Worm (Caenorhabditis elegans) whole organism, mixed stage, embryonic: Measurements from ENCODE around the gene D1086.7.

Source experiments
- M03D4.4 ChIP-seq: sonication (generic microtip); optimal IDR thresholded peaks from 2 replicates; lab custom pipeline; 2017; ENCODE audit warnings: mild to moderate bottlenecking, missing genetic modification characterization, missing compliant biosample characterization
- bed-3 ChIP-seq: fragments of 200-800 bp; sonication (Bioruptor generic); optimal IDR thresholded peaks from 3 replicates; lab custom pipeline; 2018; ENCODE audit warnings: mild to moderate bottlenecking, missing genetic modification characterization, moderate library complexity, missing compliant biosample characterization
- blmp-1 ChIP-seq: fragments of 150-350 bp; optimal IDR thresholded peaks from 2 replicates; lab custom pipeline; 2014; ENCODE audit warnings: missing biosample characterization, missing genetic modification characterization
- ceh-39 ChIP-seq: fragments of 150-350 bp; optimal IDR thresholded peaks from 2 replicates; lab custom pipeline; 2014; ENCODE audit warnings: missing biosample characterization, missing genetic modification characterization
- ceh-43 ChIP-seq: fragments of 200-800 bp; sonication (Bioruptor generic); optimal IDR thresholded peaks from 2 replicates; lab custom pipeline; 2018; ENCODE audit warnings: mild to moderate bottlenecking, missing genetic modification characterization, moderate library complexity, missing compliant biosample characterization
- ces-1 ChIP-seq: fragments of 150-350 bp; optimal IDR thresholded peaks from 2 replicates; lab custom pipeline; 2014; ENCODE audit warnings: missing biosample characterization, missing genetic modification reagents, missing genetic modification characterization
- cnd-1 ChIP-seq: fragments of 200-800 bp; sonication (Bioruptor generic); optimal IDR thresholded peaks from 2 replicates; lab custom pipeline; 2018; ENCODE audit warnings: mild to moderate bottlenecking, missing genetic modification characterization, missing compliant biosample characterization
- drap-1 ChIP-seq: fragments of 200-800 bp; sonication (Bioruptor generic); optimal IDR thresholded peaks from 3 replicates; lab custom pipeline; 2018; ENCODE audit warnings: mild to moderate bottlenecking, missing genetic modification characterization, missing compliant biosample characterization
- elt-1 ChIP-seq: sonication (generic microtip); optimal IDR thresholded peaks from 2 replicates; lab custom pipeline; 2017; ENCODE audit warnings: missing genetic modification characterization, mild to moderate bottlenecking, missing compliant biosample characterization, antibody characterized with exemption, moderate library complexity, borderline replicate concordance; ENCODE audit not compliant: insufficient read depth
- elt-3 ChIP-seq: fragments of 150-350 bp; optimal IDR thresholded peaks from 2 replicates; lab custom pipeline; 2014; ENCODE audit warnings: missing biosample characterization, missing genetic modification characterization
- flh-1 ChIP-seq: fragments of 200-800 bp; sonication (Bioruptor generic); optimal IDR thresholded peaks from 2 replicates; lab custom pipeline; 2018; ENCODE audit warnings: mild to moderate bottlenecking, missing genetic modification characterization, moderate library complexity, missing compliant biosample characterization
- ham-2 ChIP-seq: fragments of 200-800 bp; sonication (Bioruptor generic); optimal IDR thresholded peaks from 2 replicates; lab custom pipeline; 2018; ENCODE audit warnings: mild to moderate bottlenecking, missing genetic modification characterization, missing compliant biosample characterization
- hlh-1 ChIP-seq: fragments of 150-350 bp; optimal IDR thresholded peaks from 2 replicates; lab custom pipeline; 2014; ENCODE audit warnings: missing biosample characterization, missing genetic modification reagents, missing genetic modification characterization
- lin-13 ChIP-seq: fragments of 150-350 bp; optimal IDR thresholded peaks from 2 replicates; lab custom pipeline; 2014; ENCODE audit warnings: missing biosample characterization, missing genetic modification characterization
- lsy-2 ChIP-seq: fragments of 150-350 bp; optimal IDR thresholded peaks from 2 replicates; lab custom pipeline; 2014; ENCODE audit warnings: missing biosample characterization, missing genetic modification characterization
- mab-5 ChIP-seq: fragments of 150-350 bp; optimal IDR thresholded peaks from 2 replicates; lab custom pipeline; 2014; ENCODE audit warnings: missing biosample characterization, missing genetic modification characterization
- mls-2 ChIP-seq: sonication (generic microtip); optimal IDR thresholded peaks from 2 replicates; lab custom pipeline; 2016; ENCODE audit warnings: mild to moderate bottlenecking, missing genetic modification characterization, moderate library complexity, missing compliant biosample characterization
- nhr-12 ChIP-seq: fragments of 150-350 bp; optimal IDR thresholded peaks from 2 replicates; lab custom pipeline; 2014; ENCODE audit warnings: missing biosample characterization, missing genetic modification characterization
- nhr-237 ChIP-seq: fragments of 150-350 bp; optimal IDR thresholded peaks from 2 replicates; lab custom pipeline; 2014; ENCODE audit warnings: missing biosample characterization, missing genetic modification characterization
- nhr-28 ChIP-seq: fragments of 150-350 bp; optimal IDR thresholded peaks from 2 replicates; lab custom pipeline; 2014; ENCODE audit warnings: missing biosample characterization, missing genetic modification characterization
- nhr-76 ChIP-seq: sonication (generic microtip); optimal IDR thresholded peaks from 2 replicates; lab custom pipeline; 2017; ENCODE audit warnings: missing biosample characterization, missing genetic modification characterization
- pha-4 ChIP-seq: fragments of 150-350 bp; optimal IDR thresholded peaks from 2 replicates; lab custom pipeline; 2018; ENCODE audit warnings: missing biosample characterization, missing genetic modification reagents, missing genetic modification characterization
- sem-2 ChIP-seq: fragments of 200-800 bp; sonication (Bioruptor generic); optimal IDR thresholded peaks from 2 replicates; lab custom pipeline; 2018; ENCODE audit warnings: mild to moderate bottlenecking, missing genetic modification characterization, missing compliant biosample characterization
- snpc-4 ChIP-seq: fragments of 150-350 bp; optimal IDR thresholded peaks from 2 replicates; lab custom pipeline; 2014; ENCODE audit warnings: missing biosample characterization, missing genetic modification characterization
- sptf-1 ChIP-seq: sonication (generic microtip); optimal IDR thresholded peaks from 2 replicates; lab custom pipeline; 2017; ENCODE audit warnings: mild to moderate bottlenecking, missing genetic modification characterization, moderate library complexity, missing compliant biosample characterization
- tbx-8 ChIP-seq: fragments of 200-800 bp; sonication (Bioruptor generic); optimal IDR thresholded peaks from 2 replicates; lab custom pipeline; 2018; ENCODE audit warnings: mild to moderate bottlenecking, missing genetic modification characterization, moderate library complexity, missing compliant biosample characterization
- unc-120 ChIP-seq: sonication (generic microtip); optimal IDR thresholded peaks from 2 replicates; lab custom pipeline; 2017; ENCODE audit warnings: missing genetic modification characterization, missing compliant biosample characterization; ENCODE audit not compliant: poor library complexity, severe bottlenecking
- unc-39 ChIP-seq: fragments of 150-350 bp; optimal IDR thresholded peaks from 2 replicates; lab custom pipeline; 2014; ENCODE audit warnings: missing biosample characterization, missing genetic modification characterization
- unc-62 ChIP-seq: fragments of 150-350 bp; optimal IDR thresholded peaks from 2 replicates; lab custom pipeline; 2014; ENCODE audit warnings: missing biosample characterization, missing genetic modification reagents, missing genetic modification characterization
- zip-8 ChIP-seq: fragments of 150-350 bp; optimal IDR thresholded peaks from 2 replicates; lab custom pipeline; 2014; ENCODE audit warnings: missing biosample characterization, missing genetic modification characterization
- ztf-11 ChIP-seq: fragments of 150-350 bp; optimal IDR thresholded peaks from 2 replicates; lab custom pipeline; 2014; ENCODE audit warnings: missing biosample characterization, missing genetic modification characterization

The D1086.7 gene

DNA sequence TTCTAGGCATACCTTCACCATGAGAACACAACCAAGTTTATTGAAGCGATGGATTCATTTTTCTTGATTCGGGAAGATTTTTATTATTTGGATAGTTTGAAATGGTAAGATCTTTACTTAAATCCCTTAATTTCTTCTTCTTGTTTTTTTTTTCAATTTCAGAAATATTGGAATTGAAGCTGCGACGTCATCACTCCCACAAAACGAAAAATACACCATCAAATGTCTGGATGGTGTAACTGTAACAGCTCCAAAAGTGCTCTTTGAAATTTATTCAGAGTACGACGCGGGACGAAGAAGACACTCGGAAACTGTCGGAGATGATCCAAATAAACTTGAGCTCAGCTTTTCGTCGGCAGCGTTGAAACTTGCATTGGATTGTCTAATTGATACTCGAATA is 19.6 kb upstream of the D1086.7 start, which contains the start of gene D1086.21:
Gene D1086.21, plus strand, starts transcription at position 301 of the 400 bp plus-strand sequence.
- TF ChIP-seq unc-120 (no peak), pha-4 (no peak), mls-2 (tag; lab: Kevin White, UChicago) (no peak), ceh-43 (GFP tag; lab: Kevin White, UChicago) (no peak), zip-8 (tag; lab: Kevin White, UChicago) (no peak), lsy-2 (tag; lab: Kevin White, UChicago) (no peak), flh-1 (GFP tag; lab: Kevin White, UChicago) (no peak), ztf-11 (tag; lab: Kevin White, UChicago) (no peak), bed-3 (GFP tag; lab: Kevin White, UChicago) (no peak)
- TF ChIP-seq, all 35 proteins: peak for 0

DNA sequence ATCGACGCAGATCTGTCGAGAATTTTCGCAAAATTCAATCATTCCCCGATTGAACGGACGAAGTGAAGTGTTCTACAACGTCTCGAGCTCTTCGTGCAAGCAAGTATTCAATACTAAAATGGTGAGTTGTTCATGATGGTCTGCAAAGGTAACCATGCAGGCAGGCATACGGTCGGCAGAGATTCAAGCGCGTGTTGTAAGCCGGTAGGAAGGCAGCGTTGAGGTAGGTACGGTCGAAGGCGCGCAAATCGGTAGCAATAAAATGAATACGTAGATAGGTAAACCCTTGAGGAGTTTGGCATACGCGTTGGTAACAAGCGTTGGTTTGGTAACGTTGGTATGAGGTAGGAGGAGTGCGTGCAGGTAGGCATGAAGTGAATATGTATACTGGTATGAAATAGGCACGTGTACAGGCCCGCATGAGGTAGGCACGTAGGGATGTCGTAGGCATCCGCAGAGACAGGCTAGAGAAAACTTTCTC is 16.2 kb upstream of the D1086.7 start, which contains the start of gene D1086.17:
Gene D1086.17, plus strand, starts transcription at position 51 of the 481 bp plus-strand sequence.
- no peak for TF ChIP-seq blmp-1 (tag; lab: Kevin White, UChicago)
- TF ChIP-seq bed-3 (GFP tag; lab: Kevin White, UChicago) = no peak
- no peak for TF ChIP-seq elt-1
- no peak for TF ChIP-seq pha-4
- TF ChIP-seq elt-3 (tag; lab: Kevin White, UChicago) = no peak
- TF ChIP-seq flh-1 (GFP tag; lab: Kevin White, UChicago) = no peak
- TF ChIP-seq cnd-1 (tag; lab: Kevin White, UChicago) = no peak
- TF ChIP-seq lin-13 (tag; lab: Kevin White, UChicago) = no peak
- no peak for TF ChIP-seq snpc-4 (tag; lab: Kevin White, UChicago)
- TF ChIP-seq drap-1 (GFP tag; lab: Kevin White, UChicago) = no peak
- no peak for TF ChIP-seq unc-120
- no peak for TF ChIP-seq unc-39 (tag; lab: Kevin White, UChicago)
- TF ChIP-seq M03D4.4 (tag; lab: Kevin White, UChicago) = no peak
- no peak for TF ChIP-seq nhr-237 (tag; lab: Kevin White, UChicago)
- TF ChIP-seq sem-2 (GFP tag; lab: Kevin White, UChicago) = no peak
- no peak for TF ChIP-seq ceh-43 (GFP tag; lab: Kevin White, UChicago)
- no peak for TF ChIP-seq ceh-39 (tag; lab: Kevin White, UChicago)
- no peak for TF ChIP-seq mab-5 (tag; lab: Kevin White, UChicago)
- TF ChIP-seq sptf-1 (tag; lab: Kevin White, UChicago) = no peak
- no peak for TF ChIP-seq mls-2 (tag; lab: Kevin White, UChicago)
- TF ChIP-seq, all 35 proteins: peak for 0

DNA sequence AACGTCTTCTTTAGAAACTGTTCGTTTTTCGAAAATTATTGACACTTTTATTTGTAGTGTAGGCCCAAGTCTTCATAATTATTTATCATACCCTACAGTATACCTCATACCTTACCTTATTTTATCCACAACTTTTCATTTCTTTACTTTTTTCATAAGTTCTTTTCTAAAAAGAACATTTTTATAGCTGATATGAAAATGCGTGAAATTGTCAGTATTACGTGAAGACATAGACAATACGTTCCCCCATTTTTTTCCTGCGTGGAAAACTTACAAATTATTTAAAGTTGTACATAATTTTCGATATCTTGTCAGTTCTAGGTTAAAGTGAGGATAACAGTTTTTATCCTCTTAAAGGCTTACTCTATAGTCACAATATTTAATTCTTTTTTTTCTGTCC is 14.2 kb upstream of the D1086.7 start:
- TF ChIP-seq nhr-28 (tag; lab: Kevin White, UChicago) (no peak), M03D4.4 (tag; lab: Kevin White, UChicago) (no peak), snpc-4 (tag; lab: Kevin White, UChicago) (no peak), sem-2 (GFP tag; lab: Kevin White, UChicago) (no peak), nhr-76 (tag; lab: Kevin White, UChicago) (no peak), unc-62 (GFP tag; lab: Kevin White, UChicago) (no peak), drap-1 (GFP tag; lab: Kevin White, UChicago) (no peak), lin-13 (tag; lab: Kevin White, UChicago) (no peak), flh-1 (GFP tag; lab: Kevin White, UChicago) (no peak), cnd-1 (tag; lab: Kevin White, UChicago) (no peak), tbx-8 (GFP tag; lab: Kevin White, UChicago) (no peak), sptf-1 (tag; lab: Kevin White, UChicago) (no peak), mls-2 (tag; lab: Kevin White, UChicago) (no peak), ceh-43 (GFP tag; lab: Kevin White, UChicago) (no peak), ceh-39 (tag; lab: Kevin White, UChicago) (no peak), ztf-11 (tag; lab: Kevin White, UChicago) (no peak), blmp-1 (tag; lab: Kevin White, UChicago) (no peak)
- TF ChIP-seq, all 35 proteins: peak for 0

DNA sequence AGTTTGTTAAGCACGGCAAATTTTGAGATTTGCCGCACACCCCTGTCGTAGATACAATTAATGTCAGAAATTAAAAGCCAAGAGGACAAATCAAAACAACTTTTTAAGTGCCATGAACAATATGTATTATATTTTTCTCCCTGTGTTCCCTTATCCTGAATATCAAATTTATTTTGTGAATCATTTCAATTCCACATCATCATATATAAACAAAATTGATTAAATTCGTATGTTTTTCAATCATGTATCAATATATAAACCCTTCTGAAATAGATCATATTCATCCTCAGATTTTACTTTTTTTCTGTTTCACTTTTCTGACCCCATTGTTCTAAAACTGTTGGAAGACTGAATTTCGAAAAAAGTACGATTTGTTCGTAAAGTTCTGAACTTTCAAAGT is 9.9 kb upstream of the D1086.7 start, which contains the start of gene D1086.11:
Gene D1086.11, plus strand, starts transcription at position 301 of the 400 bp plus-strand sequence.
- no peak for TF ChIP-seq ces-1 (GFP tag; lab: Kevin White, UChicago)
- no peak for TF ChIP-seq nhr-12 (tag; lab: Kevin White, UChicago)

DNA sequence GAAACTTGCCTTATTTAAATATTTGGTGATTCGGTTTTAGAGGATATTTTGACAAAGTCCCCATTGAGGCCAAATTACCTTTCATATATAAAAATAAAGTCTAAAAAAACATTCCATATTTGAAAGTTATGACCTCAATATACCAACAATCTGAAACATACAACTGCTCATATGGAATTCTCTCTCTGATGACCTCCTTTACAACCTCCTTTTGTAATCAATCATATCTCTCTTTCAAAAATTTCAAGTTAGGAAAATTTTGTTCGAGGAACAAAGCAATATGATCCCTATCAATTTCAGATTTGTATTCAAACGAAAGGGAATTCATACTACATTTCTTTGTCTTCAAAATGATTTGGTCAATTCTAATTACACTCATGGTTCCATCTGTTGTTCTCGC is 4.6 kb upstream of the D1086.7 start, which contains the start of gene D1086.6:
Gene D1086.6, plus strand, starts transcription at position 301 of the 400 bp plus-strand sequence.
- TF ChIP-seq ces-1 (GFP tag; lab: Kevin White, UChicago) (no peak), ceh-43 (GFP tag; lab: Kevin White, UChicago) (no peak), bed-3 (GFP tag; lab: Kevin White, UChicago) (no peak), ham-2 (GFP tag; lab: Kevin White, UChicago) (no peak), unc-62 (GFP tag; lab: Kevin White, UChicago) (no peak), zip-8 (tag; lab: Kevin White, UChicago) (no peak), blmp-1 (tag; lab: Kevin White, UChicago) (no peak), lin-13 (tag; lab: Kevin White, UChicago) (no peak), flh-1 (GFP tag; lab: Kevin White, UChicago) (no peak), unc-120 (no peak), M03D4.4 (tag; lab: Kevin White, UChicago) (no peak), elt-3 (tag; lab: Kevin White, UChicago) (no peak), sem-2 (GFP tag; lab: Kevin White, UChicago) (no peak), unc-39 (tag; lab: Kevin White, UChicago) (no peak), tbx-8 (GFP tag; lab: Kevin White, UChicago) (no peak), mls-2 (tag; lab: Kevin White, UChicago) (no peak), elt-1 (no peak), hlh-1 (no peak), nhr-28 (tag; lab: Kevin White, UChicago) (no peak)
- TF ChIP-seq, all 35 proteins: peak for 0
